Fruit fly (Drosophila melanogaster) whole organism, embryonic: ENCODE data around the gene Kdm5.

Experiments used
- Aef1 ChIP-seq: fragments of 200-800 bp; sonication (Bioruptor generic); IDR thresholded peaks from 3 replicates; pipeline ENCODE4 v1.3.6; 2022; ENCODE audit warnings: missing biosample characterization, missing genetic modification characterization
- Blimp-1 ChIP-seq: fragments of 200-800 bp; sonication (Bioruptor generic); optimal IDR thresholded peaks from 3 replicates; lab custom pipeline; 2018; ENCODE audit warnings: missing biosample characterization, missing genetic modification characterization, mild to moderate bottlenecking, moderate library complexity, missing genetic modification reagents
- CG10321 ChIP-seq: fragments of 200-800 bp; sonication (Bioruptor generic); IDR thresholded peaks from 2 replicates; pipeline ENCODE4 v1.3.6; 2022; ENCODE audit warnings: missing biosample characterization, missing genetic modification characterization
- CG10979 ChIP-seq: fragments of 200-800 bp; sonication (Bioruptor generic); optimal IDR thresholded peaks from 2 replicates; lab custom pipeline; 2018; ENCODE audit warnings: missing biosample characterization, mild to moderate bottlenecking, missing genetic modification characterization, moderate library complexity
- CG12744 ChIP-seq: fragments of 200-800 bp; sonication (Bioruptor generic); optimal IDR thresholded peaks from 2 replicates; lab custom pipeline; 2016; ENCODE audit warnings: missing biosample characterization, missing genetic modification characterization
- CG13424 ChIP-seq: fragments of 200-800 bp; sonication (Bioruptor generic); optimal IDR thresholded peaks from 2 replicates; lab custom pipeline; 2019; ENCODE audit warnings: missing biosample characterization, mild to moderate bottlenecking, missing genetic modification characterization, moderate library complexity
- CG14667 ChIP-seq: fragments of 200-800 bp; sonication (Bioruptor generic); IDR thresholded peaks from 2 replicates; pipeline ENCODE4 v1.3.6; 2022; ENCODE audit warnings: missing biosample characterization, missing genetic modification characterization
- CG17802 ChIP-seq: fragments of 200-800 bp; sonication (Bioruptor generic); optimal IDR thresholded peaks from 2 replicates; lab custom pipeline; 2018; ENCODE audit warnings: missing biosample characterization, mild to moderate bottlenecking, missing genetic modification characterization, moderate library complexity
- CG2712 ChIP-seq: fragments of 200-800 bp; optimal IDR thresholded peaks from 3 replicates; lab custom pipeline; 2019; ENCODE audit warnings: missing biosample characterization, mild to moderate bottlenecking, missing genetic modification characterization, moderate library complexity
- CG5180 ChIP-seq: fragments of 200-800 bp; sonication (Bioruptor generic); optimal IDR thresholded peaks from 3 replicates; lab custom pipeline; 2017; ENCODE audit warnings: missing biosample characterization, missing genetic modification characterization, mild to moderate bottlenecking, moderate library complexity, missing genetic modification reagents
- CG5245 ChIP-seq: fragments of 200-800 bp; sonication (Bioruptor generic); optimal IDR thresholded peaks from 3 replicates; lab custom pipeline; 2016; ENCODE audit warnings: missing biosample characterization, missing genetic modification characterization
- CG6689 ChIP-seq: fragments of 200-800 bp; sonication (Bioruptor generic); IDR thresholded peaks from 2 replicates; pipeline ENCODE4 v1.3.6; 2022; ENCODE audit warnings: missing biosample characterization, missing genetic modification characterization
- CG6765 ChIP-seq: fragments of 200-800 bp; sonication (Bioruptor generic); optimal IDR thresholded peaks from 3 replicates; lab custom pipeline; 2017; ENCODE audit warnings: missing biosample characterization, mild to moderate bottlenecking, missing genetic modification characterization
- CG6791 ChIP-seq: fragments of 200-800 bp; sonication (Bioruptor generic); IDR thresholded peaks from 3 replicates; pipeline ENCODE4 v1.3.6; 2022; ENCODE audit warnings: missing biosample characterization, missing genetic modification characterization; ENCODE audit not compliant: partially characterized antibody
- CG7745 ChIP-seq: fragments of 200-800 bp; sonication (Bioruptor generic); optimal IDR thresholded peaks from 2 replicates; lab custom pipeline; 2018; ENCODE audit warnings: missing biosample characterization, mild to moderate bottlenecking, missing genetic modification characterization, moderate library complexity
- CG8944 ChIP-seq: fragments of 200-800 bp; sonication (Bioruptor generic); optimal IDR thresholded peaks from 3 replicates; lab custom pipeline; 2016; ENCODE audit warnings: missing biosample characterization, missing genetic modification characterization
- CG9215 ChIP-seq: fragments of 200-800 bp; sonication (Bioruptor generic); IDR thresholded peaks from 2 replicates; pipeline ENCODE4 v1.3.6; 2022; ENCODE audit warnings: missing biosample characterization, missing genetic modification characterization
- D19A ChIP-seq: fragments of 200-800 bp; optimal IDR thresholded peaks from 3 replicates; lab custom pipeline; 2019; ENCODE audit warnings: missing biosample characterization, mild to moderate bottlenecking, missing genetic modification characterization, moderate library complexity
- D19B ChIP-seq: fragments of 200-800 bp; sonication (Bioruptor generic); optimal IDR thresholded peaks from 2 replicates; lab custom pipeline; 2017; ENCODE audit warnings: missing biosample characterization, mild to moderate bottlenecking, missing genetic modification characterization
- Dip3 ChIP-seq: fragments of 200-800 bp; sonication (Bioruptor generic); optimal IDR thresholded peaks from 3 replicates; lab custom pipeline; 2016; ENCODE audit warnings: missing biosample characterization, missing genetic modification characterization
- Ets97D ChIP-seq: fragments of 200-800 bp; sonication (Bioruptor generic); optimal IDR thresholded peaks from 3 replicates; lab custom pipeline; 2016; ENCODE audit warnings: missing biosample characterization, missing genetic modification characterization
- Fer2 ChIP-seq: fragments of 200-800 bp; sonication (Bioruptor generic); optimal IDR thresholded peaks from 2 replicates; lab custom pipeline; 2018; ENCODE audit warnings: missing biosample characterization, mild to moderate bottlenecking, missing genetic modification characterization, moderate library complexity
- NFAT ChIP-seq: fragments of 200-800 bp; sonication (Bioruptor generic); IDR thresholded peaks from 2 replicates; pipeline ENCODE4 v1.3.6; 2022; ENCODE audit warnings: missing biosample characterization, missing genetic modification characterization
- NfI ChIP-seq: fragments of 200-800 bp; sonication (Bioruptor generic); optimal IDR thresholded peaks from 3 replicates; lab custom pipeline; 2018; ENCODE audit warnings: missing biosample characterization, mild to moderate bottlenecking, missing genetic modification characterization, moderate library complexity
- Vsx1 ChIP-seq: fragments of 200-800 bp; sonication (Bioruptor generic); optimal IDR thresholded peaks from 2 replicates; lab custom pipeline; 2017; ENCODE audit warnings: missing biosample characterization, mild to moderate bottlenecking, missing genetic modification characterization, missing genetic modification reagents
- Xrp1 ChIP-seq: fragments of 200-800 bp; sonication (Bioruptor generic); IDR thresholded peaks from 2 replicates; pipeline ENCODE4 v1.3.6; 2022; ENCODE audit warnings: missing biosample characterization, missing genetic modification characterization
- ato ChIP-seq: fragments of 200-800 bp; sonication (Bioruptor generic); IDR thresholded peaks from 2 replicates; pipeline ENCODE4 v1.3.6; 2022; ENCODE audit warnings: missing biosample characterization, missing genetic modification characterization; ENCODE audit not compliant: partially characterized antibody
- btn ChIP-seq: fragments of 200-800 bp; sonication (Bioruptor generic); optimal IDR thresholded peaks from 2 replicates; lab custom pipeline; 2016; ENCODE audit warnings: missing biosample characterization, missing genetic modification characterization
- caup ChIP-seq: fragments of 200-800 bp; sonication (Bioruptor generic); optimal IDR thresholded peaks from 3 replicates; lab custom pipeline; 2017; ENCODE audit warnings: missing biosample characterization, mild to moderate bottlenecking, missing genetic modification characterization, moderate library complexity; ENCODE audit not compliant: severe bottlenecking
- dati ChIP-seq: fragments of 200-800 bp; sonication (Bioruptor generic); IDR thresholded peaks from 2 replicates; pipeline ENCODE4 v1.3.6; 2022; ENCODE audit warnings: missing biosample characterization, missing genetic modification characterization
- exex ChIP-seq: fragments of 200-800 bp; sonication (Bioruptor generic); optimal IDR thresholded peaks from 4 replicates; lab custom pipeline; 2018; ENCODE audit warnings: missing biosample characterization, mild to moderate bottlenecking, missing genetic modification characterization, moderate library complexity
- her ChIP-seq: fragments of 200-800 bp; sonication (Bioruptor generic); optimal IDR thresholded peaks from 2 replicates; lab custom pipeline; 2016; ENCODE audit warnings: missing biosample characterization, missing genetic modification characterization
- ind ChIP-seq: fragments of 200-800 bp; sonication (Bioruptor generic); optimal IDR thresholded peaks from 3 replicates; lab custom pipeline; 2016; ENCODE audit warnings: missing biosample characterization, missing genetic modification characterization
- nerfin-1 ChIP-seq: fragments of 200-800 bp; sonication (Bioruptor generic); optimal IDR thresholded peaks from 3 replicates; lab custom pipeline; 2019; ENCODE audit warnings: missing biosample characterization, mild to moderate bottlenecking, missing genetic modification characterization, moderate library complexity
- nmo ChIP-seq: fragments of 200-800 bp; sonication (Bioruptor generic); optimal IDR thresholded peaks from 2 replicates; lab custom pipeline; 2018; ENCODE audit warnings: missing biosample characterization, mild to moderate bottlenecking, missing genetic modification characterization, moderate library complexity
- odd ChIP-seq: fragments of 200-800 bp; sonication (Bioruptor generic); optimal IDR thresholded peaks from 2 replicates; lab custom pipeline; 2017; ENCODE audit warnings: missing biosample characterization, mild to moderate bottlenecking, missing genetic modification characterization
- onecut ChIP-seq: fragments of 200-800 bp; sonication (Bioruptor generic); IDR thresholded peaks from 2 replicates; pipeline ENCODE4 v1.3.6; 2022; ENCODE audit warnings: missing biosample characterization, missing genetic modification characterization
- pan ChIP-seq, 4 experiments: fragments of >200 bp in 3 of 4; fragments of 200-800 bp in 1 of 4; sonication (Bioruptor generic) in 1 of 4; optimal IDR thresholded peaks in 3 of 4; IDR thresholded peaks in 1 of 4; 2 replicates each; pipeline versions ENCODE4 v1.3.6 to Lab custom; 2017 to 2022; ENCODE audit warnings: missing biosample characterization in 2 of 4, missing genetic modification characterization in 2 of 4, mixed read lengths in 1 of 4
- pfk ChIP-seq: fragments of 200-800 bp; sonication (Bioruptor generic); optimal IDR thresholded peaks from 2 replicates; lab custom pipeline; 2018; ENCODE audit warnings: missing biosample characterization, mild to moderate bottlenecking, missing genetic modification characterization, moderate library complexity
- psq ChIP-seq: fragments of 200-800 bp; sonication (Bioruptor generic); optimal IDR thresholded peaks from 2 replicates; lab custom pipeline; 2017; ENCODE audit warnings: missing biosample characterization, missing genetic modification characterization
- schlank ChIP-seq: fragments of 200-800 bp; sonication (Bioruptor generic); optimal IDR thresholded peaks from 2 replicates; lab custom pipeline; 2018; ENCODE audit warnings: missing biosample characterization, mild to moderate bottlenecking, missing genetic modification characterization
- sima ChIP-seq: fragments of 200-800 bp; sonication (Bioruptor generic); optimal IDR thresholded peaks from 2 replicates; lab custom pipeline; 2016; ENCODE audit warnings: missing biosample characterization, missing genetic modification characterization
- slp2 ChIP-seq: fragments of 200-800 bp; sonication (Bioruptor generic); optimal IDR thresholded peaks from 2 replicates; lab custom pipeline; 2016; ENCODE audit warnings: missing biosample characterization, missing genetic modification characterization
- trh ChIP-seq: fragments of 200-800 bp; sonication (Bioruptor generic); optimal IDR thresholded peaks from 2 replicates; lab custom pipeline; 2016; ENCODE audit warnings: missing biosample characterization, missing genetic modification characterization
- tx ChIP-seq: fragments of 200-800 bp; sonication (Bioruptor generic); optimal IDR thresholded peaks from 2 replicates; lab custom pipeline; 2016; ENCODE audit warnings: missing biosample characterization, missing genetic modification characterization
- usp ChIP-seq: fragments of >200 bp; optimal IDR thresholded peaks from 2 replicates; lab custom pipeline; 2017; ENCODE audit warnings: missing biosample characterization, missing genetic modification characterization

The Kdm5 gene

DNA sequence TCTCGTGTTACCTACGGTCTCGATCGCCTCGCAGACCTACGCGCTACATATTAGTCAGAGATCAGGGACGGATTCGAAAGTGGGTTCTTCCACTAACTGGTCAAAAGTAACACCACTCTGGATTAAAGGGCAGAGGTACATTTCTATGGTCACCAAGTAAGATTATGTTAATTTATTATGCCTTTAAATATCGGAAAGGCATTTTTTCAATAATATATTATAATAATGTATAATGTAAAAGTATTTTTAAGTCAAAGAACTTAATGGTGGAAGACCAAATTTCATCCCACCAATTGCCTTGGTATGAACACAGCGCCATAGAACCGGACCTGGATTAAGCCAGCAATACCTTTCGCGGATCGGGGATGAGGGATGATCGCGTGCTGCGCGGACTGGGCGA is 23.5 kb upstream of the Kdm5 start (continued):
- TF ChIP-seq pan (optimal IDR thresholded peaks at IDR 0.05; lab: Kevin White, UChicago) (no peak), pan (GFP tag; optimal IDR thresholded peaks at IDR 0.05 in 1 of 2, IDR thresholded peaks at IDR 0.05 in 1 of 2) (no peak), Blimp-1 (GFP tag; lab: Kevin White, UChicago) (peak; percentile 25), Fer2 (tag; lab: Kevin White, UChicago) (no peak), D19A (tag; lab: Kevin White, UChicago) (peak; percentile 44), NFAT (GFP tag; lab: Robert Waterston, UW) (no peak), dati (no peak), CG12744 (GFP tag; lab: Kevin White, UChicago) (no peak), trh (no peak), NfI (GFP tag; lab: Kevin White, UChicago) (no peak), Dip3 (GFP tag; lab: Kevin White, UChicago) (no peak), CG9215 (GFP tag; lab: Robert Waterston, UW) (no peak), CG8944 (no peak), CG10979 (tag; lab: Kevin White, UChicago) (peak; percentile 47), CG17802 (tag; lab: Kevin White, UChicago) (no peak), ind (GFP tag; lab: Kevin White, UChicago) (no peak), Aef1 (GFP tag; lab: Robert Waterston, UW) (no peak), Ets97D (GFP tag; lab: Kevin White, UChicago) (no peak), her (GFP tag; lab: Kevin White, UChicago) (no peak), nmo (GFP tag; lab: Kevin White, UChicago) (peak; percentile 57), schlank (no peak), CG2712 (tag; lab: Kevin White, UChicago) (peak; percentile 70), exex (tag; lab: Kevin White, UChicago) (no peak), usp (GFP tag; lab: Kevin White, UChicago) (no peak), sima (GFP tag; lab: Kevin White, UChicago) (no peak), Vsx1 (no peak), CG10321 (GFP tag; lab: Robert Waterston, UW) (no peak), CG6689 (0 out of 2 replicates have a peak, but pooled peaks have one; percentile 24), ato (GFP tag; lab: Robert Waterston, UW) (no peak), onecut (GFP tag; lab: Robert Waterston, UW) (no peak)

DNA sequence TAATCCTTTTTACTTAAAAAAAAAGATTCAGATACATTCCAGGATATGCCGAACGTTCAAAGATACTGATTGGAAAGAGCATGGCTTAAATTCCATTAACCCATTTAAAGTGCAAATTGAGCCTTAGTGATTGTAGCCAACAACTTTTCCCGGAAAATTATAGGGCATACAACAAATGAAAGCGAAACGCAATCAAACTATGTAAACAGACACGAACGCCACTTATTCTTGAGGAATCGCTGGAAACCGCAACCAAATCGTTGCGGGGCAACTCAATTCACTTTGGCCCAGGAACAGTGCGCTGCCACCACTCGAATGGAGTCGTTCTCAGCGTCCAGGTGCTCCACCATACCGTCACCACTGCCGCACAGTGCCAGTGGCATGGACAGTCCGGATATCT is 21.2 kb upstream of the Kdm5 start, which contains the start of gene CG13996:
CG13996 (plus strand) TSS at position 301 of the 400 bp plus-strand sequence.
- no peak for TF ChIP-seq tx (GFP tag; lab: Kevin White, UChicago)

DNA sequence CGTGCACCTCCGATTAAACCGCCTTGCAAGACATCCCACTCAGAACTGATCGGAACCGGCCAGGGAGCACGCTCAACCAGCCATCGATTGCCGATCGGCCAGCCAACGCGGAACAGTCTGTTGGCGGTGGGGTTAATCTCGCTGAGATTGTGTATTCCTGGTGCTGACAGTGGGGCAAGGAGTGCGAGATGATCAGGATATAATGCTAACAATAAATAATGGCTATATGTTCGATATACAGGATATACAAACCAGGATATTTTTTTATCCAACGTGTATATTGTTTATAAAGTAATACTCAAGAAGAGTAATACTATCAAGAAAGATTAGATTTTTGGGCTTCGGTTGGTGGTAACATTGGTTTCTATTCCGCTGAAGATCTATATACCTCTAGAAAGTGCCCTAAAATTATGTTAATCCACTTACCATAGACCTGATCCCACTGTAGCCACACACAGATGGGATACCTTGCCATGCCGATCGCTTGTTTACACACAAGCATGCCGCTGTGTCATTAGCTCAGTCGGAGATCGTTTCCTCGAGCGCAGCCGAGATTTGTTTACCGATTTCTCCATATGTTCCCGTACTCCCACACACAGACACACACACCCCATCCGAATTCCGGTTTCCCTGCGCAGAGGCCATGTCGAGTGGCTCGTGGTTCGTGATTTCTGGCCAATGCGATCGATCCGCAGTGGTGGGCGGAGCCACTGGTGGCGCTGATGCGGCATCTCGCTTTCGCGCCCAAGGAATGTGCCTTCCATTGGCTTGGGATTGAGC is 20.2 kb upstream of the Kdm5 start, which contains the start of gene H2.0:
H2.0 (minus strand) TSS at position 51 of the 780 bp plus-strand sequence.
- peak; percentile 59 for TF ChIP-seq nmo (GFP tag; lab: Kevin White, UChicago)
- no peak for TF ChIP-seq psq (GFP tag; lab: Kevin White, UChicago)
- TF ChIP-seq nerfin-1 (tag; lab: Kevin White, UChicago): no peak
- TF ChIP-seq btn (GFP tag; lab: Kevin White, UChicago): no peak
- no peak for TF ChIP-seq CG6765 (GFP tag; lab: Kevin White, UChicago)
- TF ChIP-seq caup: no peak
- no peak for TF ChIP-seq CG17802 (tag; lab: Kevin White, UChicago)
- no peak for TF ChIP-seq CG7745 (tag; lab: Kevin White, UChicago)
- TF ChIP-seq CG13424 (tag; lab: Kevin White, UChicago): peak; percentile 23
- TF ChIP-seq CG6791 (GFP tag; lab: Robert Waterston, UW): no peak
- TF ChIP-seq CG5180 (GFP tag; lab: Kevin White, UChicago): no peak
- TF ChIP-seq CG5245 (GFP tag; lab: Kevin White, UChicago): no peak
- TF ChIP-seq CG14667 (GFP tag; lab: Robert Waterston, UW): no peak
- TF ChIP-seq Blimp-1 (GFP tag; lab: Kevin White, UChicago): no peak
- no peak for TF ChIP-seq D19B (GFP tag; lab: Kevin White, UChicago)
- no peak for TF ChIP-seq slp2
- TF ChIP-seq Xrp1 (GFP tag; lab: Robert Waterston, UW): peak; percentile 47; the same call in 1 of the 2 replicates
- no peak for TF ChIP-seq pfk (GFP tag; lab: Kevin White, UChicago)
- no peak for TF ChIP-seq odd (GFP tag; lab: Kevin White, UChicago)
